Worm (Caenorhabditis elegans) whole organism, mixed stage, embryonic: ENCODE measurements around the gene tftc-3.

Source experiments
- M03D4.4 ChIP-seq: sonication (generic microtip); optimal IDR thresholded peaks from 2 replicates; lab custom pipeline; 2017; ENCODE audit warnings: mild to moderate bottlenecking, missing genetic modification characterization, missing compliant biosample characterization
- bed-3 ChIP-seq: fragments of 200-800 bp; sonication (Bioruptor generic); optimal IDR thresholded peaks from 3 replicates; lab custom pipeline; 2018; ENCODE audit warnings: mild to moderate bottlenecking, missing genetic modification characterization, moderate library complexity, missing compliant biosample characterization
- blmp-1 ChIP-seq: fragments of 150-350 bp; optimal IDR thresholded peaks from 2 replicates; lab custom pipeline; 2014; ENCODE audit warnings: missing biosample characterization, missing genetic modification characterization
- ceh-39 ChIP-seq: fragments of 150-350 bp; optimal IDR thresholded peaks from 2 replicates; lab custom pipeline; 2014; ENCODE audit warnings: missing biosample characterization, missing genetic modification characterization
- ceh-43 ChIP-seq: fragments of 200-800 bp; sonication (Bioruptor generic); optimal IDR thresholded peaks from 2 replicates; lab custom pipeline; 2018; ENCODE audit warnings: mild to moderate bottlenecking, missing genetic modification characterization, moderate library complexity, missing compliant biosample characterization
- ceh-83 ChIP-seq: fragments of 200-800 bp; sonication (Bioruptor generic); optimal IDR thresholded peaks from 2 replicates; lab custom pipeline; 2018; ENCODE audit warnings: mild to moderate bottlenecking, missing genetic modification characterization, missing compliant biosample characterization
- ces-1 ChIP-seq: fragments of 150-350 bp; optimal IDR thresholded peaks from 2 replicates; lab custom pipeline; 2014; ENCODE audit warnings: missing biosample characterization, missing genetic modification reagents, missing genetic modification characterization
- cnd-1 ChIP-seq: fragments of 200-800 bp; sonication (Bioruptor generic); optimal IDR thresholded peaks from 2 replicates; lab custom pipeline; 2018; ENCODE audit warnings: mild to moderate bottlenecking, missing genetic modification characterization, missing compliant biosample characterization
- drap-1 ChIP-seq: fragments of 200-800 bp; sonication (Bioruptor generic); optimal IDR thresholded peaks from 3 replicates; lab custom pipeline; 2018; ENCODE audit warnings: mild to moderate bottlenecking, missing genetic modification characterization, missing compliant biosample characterization
- elt-1 ChIP-seq: sonication (generic microtip); optimal IDR thresholded peaks from 2 replicates; lab custom pipeline; 2017; ENCODE audit warnings: missing genetic modification characterization, mild to moderate bottlenecking, missing compliant biosample characterization, antibody characterized with exemption, moderate library complexity, borderline replicate concordance; ENCODE audit not compliant: insufficient read depth
- elt-3 ChIP-seq: fragments of 150-350 bp; optimal IDR thresholded peaks from 2 replicates; lab custom pipeline; 2014; ENCODE audit warnings: missing biosample characterization, missing genetic modification characterization
- flh-1 ChIP-seq: fragments of 200-800 bp; sonication (Bioruptor generic); optimal IDR thresholded peaks from 2 replicates; lab custom pipeline; 2018; ENCODE audit warnings: mild to moderate bottlenecking, missing genetic modification characterization, moderate library complexity, missing compliant biosample characterization
- ham-2 ChIP-seq: fragments of 200-800 bp; sonication (Bioruptor generic); optimal IDR thresholded peaks from 2 replicates; lab custom pipeline; 2018; ENCODE audit warnings: mild to moderate bottlenecking, missing genetic modification characterization, missing compliant biosample characterization
- hlh-1 ChIP-seq: fragments of 150-350 bp; optimal IDR thresholded peaks from 2 replicates; lab custom pipeline; 2014; ENCODE audit warnings: missing biosample characterization, missing genetic modification reagents, missing genetic modification characterization
- lin-13 ChIP-seq: fragments of 150-350 bp; optimal IDR thresholded peaks from 2 replicates; lab custom pipeline; 2014; ENCODE audit warnings: missing biosample characterization, missing genetic modification characterization
- lin-32 ChIP-seq: fragments of 200-800 bp; sonication (Bioruptor generic); optimal IDR thresholded peaks from 2 replicates; lab custom pipeline; 2018; ENCODE audit warnings: mild to moderate bottlenecking, missing genetic modification characterization, missing compliant biosample characterization
- lsy-2 ChIP-seq: fragments of 150-350 bp; optimal IDR thresholded peaks from 2 replicates; lab custom pipeline; 2014; ENCODE audit warnings: missing biosample characterization, missing genetic modification characterization
- mab-5 ChIP-seq: fragments of 150-350 bp; optimal IDR thresholded peaks from 2 replicates; lab custom pipeline; 2014; ENCODE audit warnings: missing biosample characterization, missing genetic modification characterization
- mep-1 ChIP-seq: fragments of 150-350 bp; optimal IDR thresholded peaks from 2 replicates; lab custom pipeline; 2017; ENCODE audit warnings: missing biosample characterization, missing genetic modification reagents, missing genetic modification characterization, inconsistent platforms
- mls-2 ChIP-seq: sonication (generic microtip); optimal IDR thresholded peaks from 2 replicates; lab custom pipeline; 2016; ENCODE audit warnings: mild to moderate bottlenecking, missing genetic modification characterization, moderate library complexity, missing compliant biosample characterization
- nhr-12 ChIP-seq: fragments of 150-350 bp; optimal IDR thresholded peaks from 2 replicates; lab custom pipeline; 2014; ENCODE audit warnings: missing biosample characterization, missing genetic modification characterization
- nhr-2 ChIP-seq: fragments of 150-350 bp; optimal IDR thresholded peaks from 2 replicates; lab custom pipeline; 2014; ENCODE audit warnings: missing biosample characterization, missing genetic modification characterization
- nhr-237 ChIP-seq: fragments of 150-350 bp; optimal IDR thresholded peaks from 2 replicates; lab custom pipeline; 2014; ENCODE audit warnings: missing biosample characterization, missing genetic modification characterization
- nhr-28 ChIP-seq: fragments of 150-350 bp; optimal IDR thresholded peaks from 2 replicates; lab custom pipeline; 2014; ENCODE audit warnings: missing biosample characterization, missing genetic modification characterization
- nhr-76 ChIP-seq: sonication (generic microtip); optimal IDR thresholded peaks from 2 replicates; lab custom pipeline; 2017; ENCODE audit warnings: missing biosample characterization, missing genetic modification characterization
- pha-4 ChIP-seq: fragments of 150-350 bp; optimal IDR thresholded peaks from 2 replicates; lab custom pipeline; 2018; ENCODE audit warnings: missing biosample characterization, missing genetic modification reagents, missing genetic modification characterization
- sem-2 ChIP-seq: fragments of 200-800 bp; sonication (Bioruptor generic); optimal IDR thresholded peaks from 2 replicates; lab custom pipeline; 2018; ENCODE audit warnings: mild to moderate bottlenecking, missing genetic modification characterization, missing compliant biosample characterization
- snpc-4 ChIP-seq: fragments of 150-350 bp; optimal IDR thresholded peaks from 2 replicates; lab custom pipeline; 2014; ENCODE audit warnings: missing biosample characterization, missing genetic modification characterization
- sptf-1 ChIP-seq: sonication (generic microtip); optimal IDR thresholded peaks from 2 replicates; lab custom pipeline; 2017; ENCODE audit warnings: mild to moderate bottlenecking, missing genetic modification characterization, moderate library complexity, missing compliant biosample characterization
- tbx-8 ChIP-seq: fragments of 200-800 bp; sonication (Bioruptor generic); optimal IDR thresholded peaks from 2 replicates; lab custom pipeline; 2018; ENCODE audit warnings: mild to moderate bottlenecking, missing genetic modification characterization, moderate library complexity, missing compliant biosample characterization
- unc-120 ChIP-seq: sonication (generic microtip); optimal IDR thresholded peaks from 2 replicates; lab custom pipeline; 2017; ENCODE audit warnings: missing genetic modification characterization, missing compliant biosample characterization; ENCODE audit not compliant: poor library complexity, severe bottlenecking
- unc-39 ChIP-seq: fragments of 150-350 bp; optimal IDR thresholded peaks from 2 replicates; lab custom pipeline; 2014; ENCODE audit warnings: missing biosample characterization, missing genetic modification characterization
- unc-62 ChIP-seq: fragments of 150-350 bp; optimal IDR thresholded peaks from 2 replicates; lab custom pipeline; 2014; ENCODE audit warnings: missing biosample characterization, missing genetic modification reagents, missing genetic modification characterization
- zip-8 ChIP-seq: fragments of 150-350 bp; optimal IDR thresholded peaks from 2 replicates; lab custom pipeline; 2014; ENCODE audit warnings: missing biosample characterization, missing genetic modification characterization
- ztf-11 ChIP-seq: fragments of 150-350 bp; optimal IDR thresholded peaks from 2 replicates; lab custom pipeline; 2014; ENCODE audit warnings: missing biosample characterization, missing genetic modification characterization

The tftc-3 gene

ce11 chrV:10241121-10241803 is 31.1 kb upstream of the tftc-3 start, which contains the start of the genes C12D8.21 and col-148:
TSS of gene C12D8.21 (minus strand) at chrV:10241188.
TSS of gene col-148 (plus strand) at chrV:10241753.
- TF ChIP-seq nhr-2 (tag; lab: Kevin White, UChicago) (no peak), cnd-1 (no peak), bed-3 (GFP tag; lab: Kevin White, UChicago) (no peak), mls-2 (no peak), pha-4 (tag; lab: Kevin White, UChicago) (no peak), hlh-1 (tag; lab: Kevin White, UChicago) (no peak), mab-5 (tag; lab: Kevin White, UChicago) (no peak), unc-120 (tag; lab: Kevin White, UChicago) (no peak), nhr-28 (tag; lab: Kevin White, UChicago) (no peak), elt-1 (no peak), ceh-43 (no peak), nhr-237 (tag; lab: Kevin White, UChicago) (no peak)

- no peak for TF ChIP-seq nhr-237 (tag; lab: Kevin White, UChicago)
- TF ChIP-seq zip-8 (tag; lab: Kevin White, UChicago): no peak
- no peak for TF ChIP-seq ces-1 (GFP tag; lab: Kevin White, UChicago)
- no peak for TF ChIP-seq lsy-2
- TF ChIP-seq, all 35 proteins: peak for 0
Observed at ce11 chrV:10239861-10240260, 29.7 kb upstream of the tftc-3 start, which contains the start of gene fipr-8. TSS of gene fipr-8 (minus strand) at chrV:10239961.

- TF ChIP-seq snpc-4 (tag; lab: Kevin White, UChicago) (no peak), sptf-1 (tag; lab: Kevin White, UChicago) (peak; percentile 46), nhr-28 (tag; lab: Kevin White, UChicago) (no peak), mab-5 (tag; lab: Kevin White, UChicago) (no peak), ces-1 (GFP tag; lab: Kevin White, UChicago) (peak; percentile 7), elt-3 (no peak), ztf-11 (tag; lab: Kevin White, UChicago) (no peak), nhr-76 (tag; lab: Kevin White, UChicago) (no peak), unc-120 (tag; lab: Kevin White, UChicago) (no peak), nhr-2 (tag; lab: Kevin White, UChicago) (no peak), tbx-8 (GFP tag; lab: Kevin White, UChicago) (no peak), drap-1 (GFP tag; lab: Kevin White, UChicago) (no peak), lin-32 (GFP tag; lab: Kevin White, UChicago) (no peak), sem-2 (GFP tag; lab: Kevin White, UChicago) (no peak), ceh-39 (tag; lab: Kevin White, UChicago) (no peak), mls-2 (no peak), lin-13 (tag; lab: Kevin White, UChicago) (peak; percentile 2), ham-2 (GFP tag; lab: Kevin White, UChicago) (no peak), pha-4 (tag; lab: Kevin White, UChicago) (peak; percentile 8), flh-1 (GFP tag; lab: Kevin White, UChicago) (no peak), lsy-2 (peak; percentile 31), blmp-1 (tag; lab: Kevin White, UChicago) (no peak), hlh-1 (tag; lab: Kevin White, UChicago) (no peak), M03D4.4 (tag; lab: Kevin White, UChicago) (no peak), nhr-12 (no peak), nhr-237 (tag; lab: Kevin White, UChicago) (no peak), unc-39 (tag; lab: Kevin White, UChicago) (no peak), elt-1 (no peak), ceh-83 (no peak), zip-8 (tag; lab: Kevin White, UChicago) (no peak), cnd-1 (no peak), ceh-43 (no peak), mep-1 (tag; lab: Kevin White, UChicago) (peak; percentile 42), unc-62 (GFP tag; lab: Kevin White, UChicago) (no peak), bed-3 (GFP tag; lab: Kevin White, UChicago) (no peak)
Observed at ce11 chrV:10238665-10239064, 28.5 kb upstream of the tftc-3 start, which contains the start of gene fubl-1. TSS of gene fubl-1 (minus strand) at chrV:10238866.
